Worm (Caenorhabditis elegans) whole organism, L4/young adult: ENCODE results near the gene sru-21.
"Not testable (repeated sequence)": the region's sequence is repeated elsewhere in the genome, so short reads cannot be mapped to it uniquely, and the experiment has no call there.

ENCODE experiments used
- W03F9.2 ChIP-seq: fragments of 150-350 bp; optimal IDR thresholded peaks from 2 replicates; lab custom pipeline; 2014; ENCODE audit warnings: missing biosample characterization, missing genetic modification characterization
- dao-5 ChIP-seq: sonication (generic microtip); optimal IDR thresholded peaks from 2 replicates; lab custom pipeline; 2016; ENCODE audit warnings: missing genotype, missing genetic modification characterization, moderate library complexity, missing compliant biosample characterization
- him-1 ChIP-seq: sonication (generic microtip); optimal IDR thresholded peaks from 2 replicates; lab custom pipeline; 2016; ENCODE audit warnings: missing genotype, missing genetic modification reagents, missing genetic modification characterization, missing compliant biosample characterization

The sru-21 gene

DNA sequence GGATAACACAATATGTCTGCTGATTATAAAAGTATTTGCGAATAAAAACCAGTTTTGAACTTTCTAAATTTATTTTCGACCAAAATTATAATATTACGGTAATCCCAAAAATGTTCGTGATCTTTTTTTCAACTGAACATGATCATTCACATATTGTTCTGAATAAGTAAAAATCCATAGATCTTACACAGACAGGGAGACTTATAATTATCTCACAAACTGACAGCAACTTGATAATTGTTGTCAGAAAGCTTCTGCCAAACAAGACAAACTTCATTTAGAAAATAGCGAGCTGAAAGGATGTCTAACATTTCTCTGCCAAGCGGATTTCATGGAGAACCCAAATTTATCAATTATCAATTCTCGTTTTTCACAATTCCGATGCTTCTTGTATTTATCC is at the start of gene sru-21:
sru-21 (plus strand) TSS at position 301 of the 400 bp plus-strand sequence.
- no peak for TF ChIP-seq W03F9.2 (tag; lab: Kevin White, UChicago)
- TF ChIP-seq him-1 (tag; lab: Kevin White, UChicago) = no peak
- no peak for TF ChIP-seq dao-5 (tag; lab: Kevin White, UChicago)

DNA sequence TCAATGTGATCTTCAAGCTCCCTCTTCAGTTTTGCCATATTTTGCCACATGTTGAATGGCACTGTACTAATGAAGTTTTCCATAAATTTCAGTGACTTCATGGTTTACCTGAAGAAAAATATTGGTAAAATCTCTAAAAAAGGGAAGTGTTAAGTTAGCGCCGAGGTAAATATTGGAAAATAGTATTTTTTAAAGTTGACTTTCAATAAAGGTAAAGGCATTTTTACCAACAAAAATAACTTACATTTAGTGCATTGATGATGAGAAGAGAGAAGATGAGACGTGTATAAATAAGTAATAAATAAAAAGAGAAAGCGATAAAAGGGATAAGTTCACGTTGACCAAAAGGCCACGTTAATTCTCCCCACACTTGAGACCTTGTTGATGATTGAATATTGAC is 48.4 kb upstream of the sru-21 start, which contains the start of gene Y45F10B.8:
Y45F10B.8 (minus strand) TSS at position 101 of the 400 bp plus-strand sequence.
- not testable (repeated sequence) for TF ChIP-seq W03F9.2, him-1, dao-5 (tag; lab: Kevin White, UChicago)

DNA sequence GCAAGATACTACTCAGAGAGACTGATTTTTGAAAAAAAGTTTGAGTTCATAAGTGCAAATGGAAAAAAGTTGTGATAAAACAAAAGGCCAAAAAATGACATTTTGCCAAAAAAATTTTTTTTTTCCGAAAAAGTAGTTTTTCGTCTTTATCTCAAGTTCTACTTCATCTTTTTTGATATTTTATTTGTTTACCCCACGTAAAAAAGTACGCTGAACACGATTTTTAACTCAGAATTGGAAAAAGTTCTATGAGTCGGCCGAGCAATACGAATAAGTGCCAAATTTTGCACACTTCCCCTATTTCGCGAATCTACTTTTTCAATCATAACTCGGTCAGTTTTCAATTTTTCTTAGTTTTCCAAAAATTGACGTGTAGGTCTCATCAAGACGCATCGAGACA is 47.6 kb upstream of the sru-21 start, which contains the start of gene sru-16:
sru-16 (plus strand) TSS at position 301 of the 400 bp plus-strand sequence.
- TF ChIP-seq dao-5, him-1, W03F9.2 (tag; lab: Kevin White, UChicago): not testable (repeated sequence)

DNA sequence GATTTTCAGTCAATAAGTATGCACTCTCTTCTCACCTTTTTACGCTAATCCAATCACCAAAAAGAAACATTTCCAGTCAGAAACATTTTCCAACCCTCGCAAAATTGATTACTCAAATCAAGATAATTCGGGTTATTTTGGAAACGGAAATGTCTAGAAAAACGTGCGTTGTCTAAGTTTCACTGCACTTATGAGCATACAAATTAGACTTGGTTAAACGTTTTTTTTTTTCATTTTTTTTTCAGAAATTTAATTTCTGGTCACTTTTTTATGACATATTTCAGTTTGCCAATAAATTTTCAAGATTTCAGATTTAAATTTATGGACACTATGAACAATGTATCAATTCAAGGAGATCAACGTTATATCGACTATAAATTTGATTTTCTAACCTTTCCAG is 43.7 kb upstream of the sru-21 start, which contains the start of gene sru-12:
sru-12 (plus strand) TSS at position 301 of the 400 bp plus-strand sequence.
- TF ChIP-seq him-1 (tag; lab: Kevin White, UChicago) = no peak
- TF ChIP-seq dao-5 (tag; lab: Kevin White, UChicago) = no peak
- no peak for TF ChIP-seq W03F9.2 (tag; lab: Kevin White, UChicago)

DNA sequence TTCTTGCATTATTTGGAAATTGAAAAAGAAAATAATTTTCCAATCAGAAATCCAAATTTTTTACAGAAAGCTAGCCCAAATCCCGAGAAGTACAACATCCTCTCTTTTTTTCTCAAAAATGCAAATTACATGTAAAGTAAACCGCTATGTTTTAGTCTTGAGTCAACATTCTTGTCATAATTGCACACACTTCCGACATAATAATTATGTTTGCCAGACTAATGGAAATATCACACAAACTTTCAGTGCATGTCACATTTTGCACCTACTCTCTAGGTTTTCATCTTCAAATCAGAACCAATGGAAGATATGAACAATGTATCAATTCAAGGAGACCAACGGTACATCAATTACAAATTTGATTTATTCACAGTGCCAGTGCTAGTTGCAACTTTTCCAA is 41.9 kb upstream of the sru-21 start, which contains the start of gene sru-11:
sru-11 (plus strand) TSS at position 301 of the 400 bp plus-strand sequence.
- TF ChIP-seq dao-5 (tag; lab: Kevin White, UChicago) (no peak), him-1 (tag; lab: Kevin White, UChicago) (no peak), W03F9.2 (tag; lab: Kevin White, UChicago) (no peak)

DNA sequence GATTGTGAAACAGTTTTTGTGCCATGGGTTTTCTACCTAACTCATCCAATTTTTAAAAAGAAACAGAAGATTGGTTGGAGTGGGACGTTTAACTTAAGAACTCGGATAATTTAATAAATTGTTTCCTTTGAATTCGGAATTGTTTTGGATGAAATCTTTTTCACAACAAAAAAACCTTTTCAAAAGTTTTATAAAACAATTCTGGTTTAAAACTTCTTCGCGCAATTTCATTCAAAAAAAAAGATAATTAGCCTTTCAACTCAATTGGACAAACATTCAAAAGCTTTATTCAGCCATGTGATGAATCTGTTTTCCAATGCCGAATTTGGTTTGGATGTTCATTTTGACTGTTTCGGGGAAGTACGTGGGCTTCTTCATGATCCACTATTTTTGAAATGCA is 39.4 kb upstream of the sru-21 start, which contains the start of gene Y45F10B.12:
Y45F10B.12 (plus strand) TSS at position 301 of the 400 bp plus-strand sequence.
- no peak for TF ChIP-seq dao-5 (tag; lab: Kevin White, UChicago)
- TF ChIP-seq him-1 (tag; lab: Kevin White, UChicago) = no peak
- no peak for TF ChIP-seq W03F9.2 (tag; lab: Kevin White, UChicago)

DNA sequence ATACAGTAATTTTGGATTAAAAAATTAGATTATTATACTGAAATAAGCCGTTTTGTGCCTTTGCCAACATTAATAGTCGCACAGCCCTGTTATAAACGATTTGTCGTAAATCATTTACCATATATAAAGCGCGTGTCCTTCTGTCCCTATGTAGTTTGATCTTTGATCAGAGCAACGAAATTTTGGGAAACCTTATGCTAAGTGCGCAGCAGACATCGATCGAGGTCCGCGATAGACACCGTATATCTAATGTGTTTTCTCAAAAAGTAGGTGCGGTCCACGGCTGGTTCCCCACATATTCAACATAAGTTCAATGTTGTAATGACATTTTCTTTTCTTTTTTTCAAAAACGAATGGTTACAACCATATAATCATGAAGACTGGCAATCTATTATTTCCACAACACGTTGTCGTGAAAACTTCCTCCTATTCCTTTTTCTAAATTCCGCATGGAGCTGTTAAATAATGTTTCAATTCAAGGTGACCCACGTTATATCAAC is 38.0 kb upstream of the sru-21 start, which contains the start of gene sru-9:
sru-9 (plus strand) TSS at position 450 of the 500 bp plus-strand sequence.
- TF ChIP-seq W03F9.2, dao-5, him-1 (tag; lab: Kevin White, UChicago): not testable (repeated sequence)

DNA sequence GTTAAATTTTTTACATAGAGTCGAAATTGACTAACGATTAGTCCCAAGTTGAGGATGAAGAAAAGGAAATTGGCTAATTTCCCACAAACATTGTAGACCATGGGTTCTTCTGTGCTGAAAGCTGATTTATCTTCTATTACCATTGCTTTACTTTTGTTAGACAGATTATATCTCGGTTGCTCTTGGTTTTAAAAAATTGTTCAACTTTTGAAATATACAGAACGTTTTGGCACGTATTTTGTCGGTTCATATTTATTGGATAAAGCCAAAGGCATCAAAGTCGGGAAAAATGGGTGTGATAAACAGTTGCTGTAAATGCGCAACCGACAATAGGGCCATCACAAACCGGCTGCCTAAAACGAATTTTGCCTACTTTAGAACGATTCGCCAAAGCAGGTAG is 34.9 kb upstream of the sru-21 start, which contains the start of gene tsp-5:
tsp-5 (minus strand) TSS at position 101 of the 400 bp plus-strand sequence.
- TF ChIP-seq W03F9.2 (tag; lab: Kevin White, UChicago) (no peak), him-1 (tag; lab: Kevin White, UChicago) (no peak), dao-5 (tag; lab: Kevin White, UChicago) (no peak)

DNA sequence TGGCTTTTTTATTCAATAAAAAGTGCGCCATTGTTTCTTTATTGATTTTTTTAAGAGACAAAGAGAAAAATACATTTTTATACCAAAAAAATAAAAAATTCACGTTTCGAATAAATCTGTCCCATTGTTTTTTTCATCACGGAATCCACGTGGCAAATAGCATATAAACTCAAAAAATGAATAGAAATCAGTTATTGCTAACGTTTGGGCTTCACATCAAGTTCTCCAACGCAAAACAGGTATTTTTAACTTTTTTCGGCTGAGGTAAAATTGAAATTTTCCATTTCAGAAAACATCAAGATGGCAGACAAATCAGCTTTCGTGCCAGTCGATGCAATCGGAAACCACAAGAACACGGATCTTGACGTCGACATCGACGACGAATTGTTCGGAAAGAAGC is 33.2 kb upstream of the sru-21 start, which contains the start of gene Y45F10B.3:
Y45F10B.3 (plus strand) TSS at position 301 of the 400 bp plus-strand sequence.
- TF ChIP-seq W03F9.2 (tag; lab: Kevin White, UChicago) = no peak
- TF ChIP-seq dao-5 (tag; lab: Kevin White, UChicago) = no peak
- TF ChIP-seq him-1 (tag; lab: Kevin White, UChicago) = no peak

DNA sequence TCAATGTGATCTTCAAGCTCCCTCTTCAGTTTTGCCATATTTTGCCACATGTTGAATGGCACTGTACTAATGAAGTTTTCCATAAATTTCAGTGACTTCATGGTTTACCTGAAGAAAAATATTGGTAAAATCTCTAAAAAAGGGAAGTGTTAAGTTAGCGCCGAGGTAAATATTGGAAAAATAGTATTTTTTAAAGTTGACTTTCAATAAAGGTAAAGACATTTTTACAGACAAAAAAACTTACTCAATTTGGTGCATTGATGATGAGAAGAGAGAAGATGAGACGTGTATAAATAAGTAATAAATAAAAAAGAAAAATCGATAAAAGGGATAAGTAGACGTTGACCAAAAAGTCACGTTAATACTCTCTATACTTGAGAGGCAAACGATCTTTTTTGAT is 28.8 kb upstream of the sru-21 start, which contains the start of gene Y45F10B.9:
Y45F10B.9 (minus strand) TSS at position 101 of the 400 bp plus-strand sequence.
- not testable (repeated sequence) for TF ChIP-seq dao-5, W03F9.2, him-1 (tag; lab: Kevin White, UChicago)

DNA sequence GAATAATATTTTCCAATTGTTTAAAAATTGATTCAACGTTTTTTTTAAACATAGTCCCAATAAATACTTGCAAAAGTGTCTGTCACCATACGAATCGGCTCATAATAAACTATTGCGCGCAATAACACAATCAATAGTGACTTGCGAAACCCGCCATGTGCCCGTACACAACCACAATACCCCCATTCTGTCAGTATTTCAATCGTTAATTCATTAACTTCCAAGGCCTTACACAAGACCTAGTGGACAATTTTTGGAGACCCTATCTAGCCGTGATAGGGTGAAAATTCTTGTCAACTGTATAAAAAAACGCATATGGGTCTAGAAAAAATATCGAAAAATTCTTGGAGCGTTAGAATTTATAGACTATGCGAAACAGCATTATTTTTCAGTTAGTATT is 25.9 kb upstream of the sru-21 start:
- TF ChIP-seq W03F9.2 (tag; lab: Kevin White, UChicago) = no peak
- TF ChIP-seq him-1 (tag; lab: Kevin White, UChicago) = no peak
- no peak for TF ChIP-seq dao-5 (tag; lab: Kevin White, UChicago)

DNA sequence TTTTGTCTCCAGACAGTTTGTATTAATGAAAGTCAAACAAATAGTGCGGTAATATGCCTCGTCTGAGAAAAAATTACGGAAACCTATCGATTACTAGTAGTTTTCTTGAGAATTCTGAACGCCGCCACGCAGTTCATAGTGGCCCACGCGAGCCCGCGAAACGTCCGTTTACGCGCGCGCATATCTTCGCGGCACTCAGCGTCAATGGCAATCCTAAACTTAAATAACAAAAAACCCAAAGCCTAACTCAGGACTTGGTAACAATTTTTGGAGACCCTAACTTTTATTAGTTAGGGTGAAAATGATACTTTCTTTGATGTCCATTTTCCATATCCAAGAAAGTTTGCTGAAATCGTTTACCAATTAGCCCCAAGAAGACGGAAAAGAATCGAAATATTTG is 25.1 kb upstream of the sru-21 start:
- TF ChIP-seq W03F9.2 (tag; lab: Kevin White, UChicago) = no peak
- no peak for TF ChIP-seq him-1 (tag; lab: Kevin White, UChicago)
- TF ChIP-seq dao-5 (tag; lab: Kevin White, UChicago) = no peak

DNA sequence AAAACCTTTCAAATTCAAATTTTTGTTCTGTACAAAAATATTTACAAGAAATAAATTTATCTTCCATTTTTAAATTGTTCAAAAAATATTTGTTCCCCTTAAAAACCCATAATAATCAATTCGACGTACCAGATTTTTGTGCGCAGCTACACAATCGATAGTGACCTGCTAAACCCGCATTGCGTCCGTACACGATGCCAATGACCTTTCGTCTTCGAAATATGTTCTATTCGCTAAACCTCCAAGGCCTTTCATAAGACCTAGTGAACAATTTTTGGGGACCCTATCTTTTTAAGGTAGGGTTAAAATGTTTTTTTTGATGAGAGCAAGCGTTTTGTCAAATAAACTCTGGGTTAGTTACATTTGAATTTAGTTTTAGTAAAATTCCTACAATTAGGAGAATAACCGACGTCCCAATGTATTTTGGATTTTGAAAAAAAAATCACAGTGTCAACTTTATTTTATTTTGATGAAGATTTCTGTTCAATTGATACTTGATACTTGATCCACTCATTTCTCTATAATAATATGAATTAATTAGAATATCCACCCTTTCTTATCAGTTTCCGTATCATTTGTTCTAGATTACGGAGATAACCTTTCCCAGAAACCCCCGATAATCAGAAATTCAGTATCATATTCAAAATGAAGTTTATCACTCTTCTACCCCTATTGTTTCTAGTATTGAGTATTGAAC is 24.4 kb upstream of the sru-21 start, which contains the start of gene Y45F10B.59:
Y45F10B.59 (plus strand) TSS at position 647 of the 697 bp plus-strand sequence.
- TF ChIP-seq W03F9.2 (tag; lab: Kevin White, UChicago) = no peak
